Fruit fly (Drosophila melanogaster): ENCODE results near the gene BigH1.
A peak's percentile ranks its signal among the peaks of the same experiment; 100 is the strongest.

The BigH1 gene

dm6 chr3R:14708948-14709385, 45.7 kb downstream of the BigH1 start (continued):
- TF ChIP-seq pzg (GFP tag; optimal IDR thresholded peaks at IDR 0.05) (no peak), CG4854 (GFP tag; optimal IDR thresholded peaks at IDR 0.05) (no peak), onecut (GFP tag; IDR thresholded peaks at IDR 0.05) (no peak), dm (GFP tag; optimal IDR thresholded peaks at IDR 0.05) (no peak), CG15073 (GFP tag; optimal IDR thresholded peaks at IDR 0.05) (no peak), CkIIα-i1 (GFP tag; IDR thresholded peaks at IDR 0.05) (no peak), CG15696 (tag; optimal IDR thresholded peaks at IDR 0.05) (no peak), aop (GFP tag; IDR thresholded peaks at IDR 0.05) (no peak), B-H1 (GFP tag; IDR thresholded peaks at IDR 0.05) (no peak), CG34224 (GFP tag; IDR thresholded peaks at IDR 0.05; ENCODE audit: partially characterized antibody) (no peak), CG14667 (GFP tag; IDR thresholded peaks at IDR 0.05) (no peak), CG15514 (GFP tag; optimal IDR thresholded peaks at IDR 0.05) (peak; percentile 4), CG16779 (GFP tag; IDR thresholded peaks at IDR 0.05) (no peak), stwl (tag; optimal IDR thresholded peaks at IDR 0.05) (no peak), Asciz (GFP tag; optimal IDR thresholded peaks at IDR 0.05) (peak; percentile 39), ATbp (GFP tag; optimal IDR thresholded peaks at IDR 0.05) (peak; percentile 55), CTCF (GFP tag; optimal IDR thresholded peaks at IDR 0.05) (no peak), usp (GFP tag; optimal IDR thresholded peaks at IDR 0.05) (no peak), CG12104 (GFP tag; optimal IDR thresholded peaks at IDR 0.05) (no peak), CG12299 (tag; optimal IDR thresholded peaks at IDR 0.05) (no peak), Ssrp (tag; optimal IDR thresholded peaks at IDR 0.05) (no peak), E2f2 (GFP tag; IDR thresholded peaks at IDR 0.05) (no peak; the same call in 1 of the 2 replicates), CG31441 (GFP tag; IDR thresholded peaks at IDR 0.05) (no peak), CG30020 (tag; optimal IDR thresholded peaks at IDR 0.05) (no peak), Bgb (GFP tag; IDR thresholded peaks at IDR 0.05; ENCODE audit: partially characterized antibody) (no peak), chn (GFP tag; optimal IDR thresholded peaks at IDR 0.05) (no peak), CG3726 (GFP tag; IDR thresholded peaks at IDR 0.05) (no peak), hbn (GFP tag; IDR thresholded peaks at IDR 0.05; ENCODE audit: partially characterized antibody) (no peak), CG1024 (GFP tag; IDR thresholded peaks at IDR 0.05) (no peak), CG8944 (GFP tag; optimal IDR thresholded peaks at IDR 0.05) (no peak), CG17612 (GFP tag; IDR thresholded peaks at IDR 0.05) (no peak), Pdp1 (GFP tag; optimal IDR thresholded peaks at IDR 0.05) (no peak)

- 0 out of 2 replicates have a peak, but pooled peaks have one; percentile 33 for TF ChIP-seq vvl (GFP tag; IDR thresholded peaks at IDR 0.05)
- no peak for TF ChIP-seq CG12659 (GFP tag; optimal IDR thresholded peaks at IDR 0.05)
- TF ChIP-seq Hr78 (GFP tag; optimal IDR thresholded peaks at IDR 0.05) = no peak
- TF ChIP-seq GATAe (GFP tag; conservative IDR thresholded peaks at IDR 0.05) = no peak
- TF ChIP-seq crol (GFP tag; IDR thresholded peaks at IDR 0.05) = peak; percentile 68; the same call in 1 of the 2 replicates
- TF ChIP-seq abd-A (tag; optimal IDR thresholded peaks at IDR 0.05) = no peak
- peak; percentile 33 for TF ChIP-seq sens (GFP tag)
- peak; percentile 29 for TF ChIP-seq Med (GFP tag)
- no peak for TF ChIP-seq Dip3 (GFP tag; optimal IDR thresholded peaks at IDR 0.05)
- no peak for TF ChIP-seq cg (GFP tag; optimal IDR thresholded peaks at IDR 0.05)
- no peak for TF ChIP-seq CG11560 (tag; IDR thresholded peaks at IDR 0.05)
- no peak for TF ChIP-seq cwo (GFP tag; optimal IDR thresholded peaks at IDR 0.05)
- TF ChIP-seq E2f1 (GFP tag; IDR thresholded peaks at IDR 0.05) = no peak
- no peak for TF ChIP-seq BtbVII (GFP tag; optimal IDR thresholded peaks at IDR 0.05)
- TF ChIP-seq CG30403 (GFP tag; optimal IDR thresholded peaks at IDR 0.05) = no peak
- TF ChIP-seq ci (GFP tag; IDR thresholded peaks at IDR 0.05) = 0 out of 3 replicates have a peak, but pooled peaks have one; percentile 11
- TF ChIP-seq E2f2 (GFP tag; IDR thresholded peaks at IDR 0.05) = no peak
- peak; percentile 30 for TF ChIP-seq Deaf1 (tag; optimal IDR thresholded peaks at IDR 0.05)
- TF ChIP-seq sd (tag; optimal IDR thresholded peaks at IDR 0.05) = no peak
- no peak for TF ChIP-seq Lim3 (GFP tag; IDR thresholded peaks at IDR 0.05)
- no peak for TF ChIP-seq CG1233 (GFP tag; optimal IDR thresholded peaks at IDR 0.05)
- peak; percentile 39; the same call in 1 of the 3 replicates for TF ChIP-seq so (GFP tag; IDR thresholded peaks at IDR 0.05)
These were observed 46.3 kb downstream of the BigH1 start for dm6 chr3R:14709480-14709984.

All from whole organism, embryonic.